Fruit fly (Drosophila melanogaster): ENCODE results near the gene Rpt6.

The Rpt6 gene

dm6 chrX:21315852-21316251 is at the start of gene Rpt6:
Gene Rpt6 (plus strand): TSS chrX:21316052.
- no peak for TF ChIP-seq psq (optimal IDR thresholded peaks at IDR 0.05)
- no peak for TF ChIP-seq ttk (optimal IDR thresholded peaks at IDR 0.05)
- TF ChIP-seq h (optimal IDR thresholded peaks at IDR 0.05) = no peak
- no peak for TF ChIP-seq Sin3A (optimal IDR thresholded peaks at IDR 0.05)
- no peak for TF ChIP-seq insv (optimal IDR thresholded peaks at IDR 0.05)
- no peak for TF ChIP-seq Myc (optimal IDR thresholded peaks at IDR 0.05)

dm6 chrX:21276494-21276893 is 39.4 kb upstream of the Rpt6 start:
- no peak for TF ChIP-seq ttk (optimal IDR thresholded peaks at IDR 0.05)
- TF ChIP-seq psq (optimal IDR thresholded peaks at IDR 0.05) = no peak
- no peak for TF ChIP-seq Sin3A (optimal IDR thresholded peaks at IDR 0.05)
- no peak for TF ChIP-seq insv (optimal IDR thresholded peaks at IDR 0.05)
- no peak for TF ChIP-seq Myc (optimal IDR thresholded peaks at IDR 0.05)
- no peak for TF ChIP-seq h (optimal IDR thresholded peaks at IDR 0.05)

- no peak for TF ChIP-seq ttk (optimal IDR thresholded peaks at IDR 0.05)
- TF ChIP-seq insv (optimal IDR thresholded peaks at IDR 0.05) = no peak
- TF ChIP-seq h (optimal IDR thresholded peaks at IDR 0.05) = no peak
- TF ChIP-seq Myc (optimal IDR thresholded peaks at IDR 0.05) = no peak
- no peak for TF ChIP-seq psq (optimal IDR thresholded peaks at IDR 0.05)
- no peak for TF ChIP-seq Sin3A (optimal IDR thresholded peaks at IDR 0.05)
Observed at dm6 chrX:21279311-21279890, 36.5 kb upstream of the Rpt6 start.

DNA sequence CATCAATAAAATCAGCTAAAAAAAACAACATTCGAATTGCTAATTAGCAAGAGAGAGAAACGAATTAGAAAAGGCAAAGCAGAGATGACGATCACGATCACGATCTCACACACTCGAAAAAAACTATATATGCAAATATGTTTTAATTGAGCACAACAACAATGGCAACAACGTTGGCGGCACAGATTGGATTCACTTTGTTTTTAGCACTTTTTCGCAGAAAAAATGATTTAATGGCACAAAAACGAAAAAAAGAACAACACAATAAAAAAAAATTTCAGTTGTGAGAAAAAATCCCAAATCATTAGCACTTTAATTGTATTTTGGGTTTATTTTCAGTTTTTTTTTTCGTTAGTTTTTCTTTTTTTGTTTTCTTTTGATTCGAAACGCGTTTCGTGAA is 35.2 kb upstream of the Rpt6 start:
- TF ChIP-seq Myc (optimal IDR thresholded peaks at IDR 0.05) = no peak

dm6 chrX:21281039-21281911 is 34.6 kb upstream of the Rpt6 start, which contains the start of gene Mnr:
Gene Mnr (minus strand): TSS chrX:21281171.
- no peak for TF ChIP-seq psq (optimal IDR thresholded peaks at IDR 0.05)
- TF ChIP-seq Myc (optimal IDR thresholded peaks at IDR 0.05) = no peak
- TF ChIP-seq Sin3A (optimal IDR thresholded peaks at IDR 0.05) = no peak
- no peak for TF ChIP-seq h (optimal IDR thresholded peaks at IDR 0.05)
- no peak for TF ChIP-seq insv (optimal IDR thresholded peaks at IDR 0.05)
- TF ChIP-seq ttk (optimal IDR thresholded peaks at IDR 0.05) = no peak

- TF ChIP-seq Myc (optimal IDR thresholded peaks at IDR 0.05) = no peak
- no peak for TF ChIP-seq insv (optimal IDR thresholded peaks at IDR 0.05)
- no peak for TF ChIP-seq Sin3A (optimal IDR thresholded peaks at IDR 0.05)
- TF ChIP-seq h (optimal IDR thresholded peaks at IDR 0.05) = no peak
- no peak for TF ChIP-seq psq (optimal IDR thresholded peaks at IDR 0.05)
- no peak for TF ChIP-seq ttk (optimal IDR thresholded peaks at IDR 0.05)
Observed at dm6 chrX:21282035-21282434, 33.8 kb upstream of the Rpt6 start.

dm6 chrX:21285001-21285400 is 30.9 kb upstream of the Rpt6 start, which contains the start of gene CG1494:
Gene CG1494 (plus strand): TSS chrX:21285301.
- TF ChIP-seq Sin3A (optimal IDR thresholded peaks at IDR 0.05) (no peak), psq (optimal IDR thresholded peaks at IDR 0.05) (no peak)

DNA sequence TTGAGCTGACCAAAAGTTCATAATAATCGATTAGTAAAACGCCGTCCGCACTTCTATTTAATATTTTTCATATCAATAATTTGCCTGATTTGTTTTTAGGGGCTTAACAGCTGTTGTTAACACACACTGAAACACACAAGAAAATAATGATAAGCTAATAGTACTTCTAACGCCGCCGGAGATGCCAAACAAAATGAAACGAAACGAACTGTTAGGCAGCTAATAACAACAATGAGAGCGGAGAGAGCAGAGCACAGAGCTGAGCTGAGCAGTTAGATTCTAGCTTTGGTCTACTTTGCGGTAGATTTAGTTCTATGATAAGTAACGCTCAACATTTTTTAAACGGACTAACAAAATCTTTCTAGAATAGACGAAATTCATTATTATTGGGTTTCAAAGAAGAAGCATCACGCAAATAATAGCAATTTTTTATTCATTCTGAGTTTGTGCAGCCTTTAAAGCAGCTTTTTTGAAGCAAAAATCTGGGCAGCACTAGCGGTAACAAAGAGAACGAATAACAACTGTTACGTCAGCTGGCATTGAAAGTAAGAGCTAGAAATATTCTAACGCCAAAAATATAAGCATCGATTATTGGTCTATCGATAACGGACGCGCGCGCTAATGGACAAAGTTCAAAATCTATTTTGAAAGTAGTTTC is 9.2 kb upstream of the Rpt6 start, which contains the start of gene Abca3:
TSS of gene Abca3 (minus strand) at position 181 of the 658 bp plus-strand sequence.
- TF ChIP-seq Myc (optimal IDR thresholded peaks at IDR 0.05) (no peak), ttk (optimal IDR thresholded peaks at IDR 0.05) (no peak), Sin3A (optimal IDR thresholded peaks at IDR 0.05) (no peak), psq (optimal IDR thresholded peaks at IDR 0.05) (no peak), h (optimal IDR thresholded peaks at IDR 0.05) (no peak), insv (optimal IDR thresholded peaks at IDR 0.05) (no peak)

dm6 chrX:21317422-21317821 is 1.6 kb downstream of the Rpt6 start, which contains the start of gene CG1801:
Gene CG1801 (minus strand): TSS chrX:21317522.
- no peak for TF ChIP-seq insv (optimal IDR thresholded peaks at IDR 0.05)
- TF ChIP-seq h (optimal IDR thresholded peaks at IDR 0.05) = no peak

DNA sequence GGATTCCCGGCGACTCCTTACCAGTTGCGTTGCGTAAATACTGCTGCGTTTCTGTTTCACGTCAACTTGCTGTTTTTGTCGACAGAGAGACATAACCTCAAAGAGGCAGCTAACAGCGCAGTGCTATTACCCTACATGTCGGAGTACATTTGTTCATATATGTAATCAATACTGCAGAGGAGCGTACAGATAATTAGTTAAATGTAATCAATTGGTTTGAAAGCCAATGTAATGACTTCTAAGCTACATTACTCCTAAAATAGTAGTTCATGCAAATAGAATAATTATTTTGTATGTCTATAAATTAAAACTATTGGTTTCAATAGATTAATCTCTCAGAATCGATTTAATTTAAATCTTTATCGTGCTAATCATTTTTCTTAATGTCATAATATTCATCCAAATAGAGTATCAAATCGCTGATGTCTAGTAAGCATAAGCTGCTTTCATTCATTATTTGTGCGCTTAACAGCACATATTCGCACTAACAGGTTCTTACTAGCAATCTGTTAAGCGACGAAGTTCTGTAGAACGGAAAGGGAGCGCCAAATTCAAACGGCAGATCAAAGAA is 3.4 kb downstream of the Rpt6 start, which contains the start of the genes SLIRP1 and anox:
TSS of gene SLIRP1 (minus strand) at position 95 of the 571 bp plus-strand sequence.
TSS of gene anox (minus strand) at position 95 of the 571 bp plus-strand sequence.
- no peak for TF ChIP-seq Sin3A (optimal IDR thresholded peaks at IDR 0.05)
- no peak for TF ChIP-seq h (optimal IDR thresholded peaks at IDR 0.05)
- TF ChIP-seq ttk (optimal IDR thresholded peaks at IDR 0.05) = no peak
- TF ChIP-seq Myc (optimal IDR thresholded peaks at IDR 0.05) = no peak
- TF ChIP-seq psq (optimal IDR thresholded peaks at IDR 0.05) = no peak
- no peak for TF ChIP-seq insv (optimal IDR thresholded peaks at IDR 0.05)

dm6 chrX:21322289-21322981 is 6.6 kb downstream of the Rpt6 start:
- no peak for TF ChIP-seq Myc (optimal IDR thresholded peaks at IDR 0.05)
- TF ChIP-seq psq (optimal IDR thresholded peaks at IDR 0.05) = no peak
- no peak for TF ChIP-seq insv (optimal IDR thresholded peaks at IDR 0.05)
- TF ChIP-seq Sin3A (optimal IDR thresholded peaks at IDR 0.05) = no peak
- no peak for TF ChIP-seq ttk (optimal IDR thresholded peaks at IDR 0.05)
- no peak for TF ChIP-seq h (optimal IDR thresholded peaks at IDR 0.05)
